Worm (Caenorhabditis elegans) whole organism, early embryonic: Measurements from ENCODE around the gene ZC443.7.

Source experiments
- F13C5.2 ChIP-seq: sonication (generic microtip); optimal IDR thresholded peaks from 2 replicates; lab custom pipeline; 2017; ENCODE audit warnings: mild to moderate bottlenecking, missing genetic modification characterization, inconsistent platforms, missing compliant biosample characterization
- aly-1 ChIP-seq: sonication (generic microtip); optimal IDR thresholded peaks from 2 replicates; lab custom pipeline; 2016; ENCODE audit warnings: missing genetic modification characterization, missing compliant biosample characterization
- ama-1 ChIP-seq: fragments of 150-350 bp; optimal IDR thresholded peaks from 2 replicates; lab custom pipeline; 2014
- ets-7 ChIP-seq: sonication (generic microtip); optimal IDR thresholded peaks from 2 replicates; lab custom pipeline; 2016; ENCODE audit warnings: missing genotype, missing genetic modification characterization, missing compliant biosample characterization
- flt-1 ChIP-seq: fragments of 200-800 bp; sonication (Bioruptor generic); IDR thresholded peaks from 2 replicates; pipeline ENCODE4 v1.3.6; 2022; ENCODE audit warnings: missing genetic modification characterization, missing compliant biosample characterization
- hmg-4 ChIP-seq: fragments of 200-800 bp; sonication (Bioruptor generic); optimal IDR thresholded peaks from 2 replicates; lab custom pipeline; 2018; ENCODE audit warnings: mild to moderate bottlenecking, missing genetic modification characterization, missing compliant biosample characterization
- hnd-1 ChIP-seq: sonication (generic microtip); optimal IDR thresholded peaks from 2 replicates; lab custom pipeline; 2016; ENCODE audit warnings: missing genetic modification characterization, missing compliant biosample characterization
- pes-1 ChIP-seq: fragments of 200-800 bp; sonication (Bioruptor generic); IDR thresholded peaks from 2 replicates; pipeline ENCODE4 v1.3.6; 2022; ENCODE audit warnings: missing genetic modification reagents, missing genetic modification characterization, missing compliant biosample characterization
- tra-4 ChIP-seq: sonication (generic microtip); optimal IDR thresholded peaks from 2 replicates; lab custom pipeline; 2017; ENCODE audit warnings: missing genetic modification characterization, missing compliant biosample characterization

DNA sequence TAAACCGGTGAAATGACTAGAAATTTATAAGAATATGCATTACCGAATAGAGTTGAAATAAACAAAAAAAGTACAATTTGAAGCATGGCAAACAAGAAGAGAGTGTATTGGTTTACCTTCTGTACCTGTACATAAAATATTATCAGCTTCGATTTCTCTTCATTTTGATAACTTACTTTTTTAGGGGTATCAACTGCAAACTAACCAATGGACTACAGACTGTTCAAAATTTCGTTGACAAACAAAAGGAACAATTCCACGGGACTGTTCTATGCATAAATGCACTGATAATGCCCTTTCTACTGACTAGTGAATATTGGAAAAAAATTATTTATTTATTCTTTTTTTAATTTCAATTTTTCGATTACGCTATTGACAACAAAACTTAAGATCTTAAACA is 8.3 kb upstream of the ZC443.7 start, which contains the start of gene ugt-6:
- TF ChIP-seq ets-7 (tag; lab: Kevin White, UChicago) (no peak), F13C5.2 (tag; lab: Kevin White, UChicago) (no peak), hnd-1 (tag; lab: Kevin White, UChicago) (no peak), pes-1 (GFP tag; lab: Robert Waterston, UW) (no peak), ama-1 (lab: Kevin White, UChicago) (no peak), tra-4 (tag; lab: Kevin White, UChicago) (no peak), hmg-4 (GFP tag; lab: Kevin White, UChicago) (no peak), flt-1 (GFP tag; lab: Robert Waterston, UW) (no peak), aly-1 (no peak)
